Fruit fly (Drosophila melanogaster) whole organism, pupa: Measurements from ENCODE around the gene CG31740.

Source experiments
- CG10348 ChIP-seq: fragments of 200-800 bp; sonication (Bioruptor generic); IDR thresholded peaks from 2 replicates; pipeline ENCODE4 v1.3.6; 2022; ENCODE audit warnings: missing biosample characterization, missing genetic modification characterization
- CG8159 ChIP-seq: fragments of 200-800 bp; sonication (Bioruptor generic); optimal IDR thresholded peaks from 3 replicates; lab custom pipeline; 2018; ENCODE audit warnings: missing biosample characterization, mild to moderate bottlenecking, missing genetic modification characterization, moderate library complexity
- CG9948 ChIP-seq: fragments of 200-800 bp; sonication (Bioruptor generic); optimal IDR thresholded peaks from 2 replicates; lab custom pipeline; 2018; ENCODE audit warnings: missing biosample characterization, mild to moderate bottlenecking, missing genetic modification characterization, moderate library complexity
- Pif1A ChIP-seq: fragments of 200-800 bp; sonication (Bioruptor generic); optimal IDR thresholded peaks from 3 replicates; lab custom pipeline; 2016; ENCODE audit warnings: missing biosample characterization, missing genetic modification characterization
- Snoo ChIP-seq: fragments of 200-800 bp; sonication (Bioruptor generic); optimal IDR thresholded peaks from 3 replicates; lab custom pipeline; 2017; ENCODE audit warnings: missing biosample characterization, mild to moderate bottlenecking, missing genetic modification characterization, inconsistent platforms

dm6 chr2L:18003028-18003836 is 5.5 kb upstream of the CG31740 start:
- TF ChIP-seq Snoo, result peak; percentile 62
- TF ChIP-seq CG8159 (tag; lab: Kevin White, UChicago), result peak; percentile 76
- peak; percentile 76 for TF ChIP-seq CG9948 (tag; lab: Kevin White, UChicago)
- peak; percentile 53; the same call in 1 of the 2 replicates for TF ChIP-seq CG10348 (GFP tag; lab: Robert Waterston, UW)
- peak; percentile 53 for TF ChIP-seq Pif1A (GFP tag; lab: Kevin White, UChicago)
